Worm (Caenorhabditis elegans): ENCODE data around the gene Y17D7B.3.

Y17D7B.3 gene

ce11 chrV:18786694-18787093 lies at the start of gene Y17D7B.3:
Y17D7B.3 (minus strand) TSS chrV:18786794.
- TF ChIP-seq ceh-16 (tag; optimal IDR thresholded peaks at IDR 0.05) (no peak), lin-39 (tag; optimal IDR thresholded peaks at IDR 0.05) (no peak)

ce11 chrV:18827374-18827773 lies 40.8 kb upstream of the Y17D7B.3 start:
- no peak for TF ChIP-seq mab-5 (tag; optimal IDR thresholded peaks at IDR 0.05)
- TF ChIP-seq nhr-12 (tag; optimal IDR thresholded peaks at IDR 0.05): no peak

ce11 chrV:18826445-18826844 lies 39.9 kb upstream of the Y17D7B.3 start:
- TF ChIP-seq unc-62 (GFP tag; optimal IDR thresholded peaks at IDR 0.05): no peak
- TF ChIP-seq nhr-11 (tag; optimal IDR thresholded peaks at IDR 0.05): no peak
- TF ChIP-seq nhr-129 (tag; optimal IDR thresholded peaks at IDR 0.05): peak; percentile 8
- no peak for TF ChIP-seq dmd-4 (tag; optimal IDR thresholded peaks at IDR 0.05)
- TF ChIP-seq fos-1 (tag; optimal IDR thresholded peaks at IDR 0.05): peak; percentile 66
- TF ChIP-seq ztf-11 (tag; optimal IDR thresholded peaks at IDR 0.05): no peak

ce11 chrV:18821569-18821968 lies 35.0 kb upstream of the Y17D7B.3 start:
- TF ChIP-seq nhr-10 (tag; optimal IDR thresholded peaks at IDR 0.05) (no peak), dmd-4 (tag; optimal IDR thresholded peaks at IDR 0.05) (no peak), lin-11 (tag; optimal IDR thresholded peaks at IDR 0.05) (no peak)

- TF ChIP-seq unc-55 (GFP tag; optimal IDR thresholded peaks at IDR 0.05) (no peak), nhr-129 (tag; optimal IDR thresholded peaks at IDR 0.05) (no peak), aly-2 (tag; optimal IDR thresholded peaks at IDR 0.05) (no peak), unc-62 (GFP tag; optimal IDR thresholded peaks at IDR 0.05) (no peak), mbf-1 (tag; optimal IDR thresholded peaks at IDR 0.05) (no peak), dmd-4 (tag; optimal IDR thresholded peaks at IDR 0.05) (no peak), sma-9 (GFP tag; optimal IDR thresholded peaks at IDR 0.05) (no peak), sma-9 (tag; optimal IDR thresholded peaks at IDR 0.05) (no peak), sma-3 (GFP tag; optimal IDR thresholded peaks at IDR 0.05) (no peak), egl-27 (tag; optimal IDR thresholded peaks at IDR 0.05) (no peak), lin-13 (GFP tag; optimal IDR thresholded peaks at IDR 0.05) (no peak), peb-1 (tag; optimal IDR thresholded peaks at IDR 0.05) (no peak)
Measured at ce11 chrV:18819643-18820042, 33.0 kb upstream of the Y17D7B.3 start, which contains the start of gene ncs-5. ncs-5 (plus strand) TSS chrV:18819766.

- no peak for TF ChIP-seq crh-2 (tag; optimal IDR thresholded peaks at IDR 0.05)
Measured at ce11 chrV:18811360-18811759, 24.8 kb upstream of the Y17D7B.3 start, which contains the start of gene C54E10.7. C54E10.7 (plus strand) TSS chrV:18811660.

ce11 chrV:18810705-18811104 lies 24.1 kb upstream of the Y17D7B.3 start, which contains the start of gene C54E10.3:
C54E10.3 (plus strand) TSS chrV:18811005.
- no peak for TF ChIP-seq elt-3 (tag; optimal IDR thresholded peaks at IDR 0.05)
- TF ChIP-seq peb-1 (tag; optimal IDR thresholded peaks at IDR 0.05): no peak
- TF ChIP-seq alr-1 (tag; optimal IDR thresholded peaks at IDR 0.05): no peak
- TF ChIP-seq sma-9 (GFP tag; optimal IDR thresholded peaks at IDR 0.05): no peak
- no peak for TF ChIP-seq sma-9 (tag; optimal IDR thresholded peaks at IDR 0.05)

- TF ChIP-seq lin-11 (tag; optimal IDR thresholded peaks at IDR 0.05): peak; percentile 2
- no peak for TF ChIP-seq ztf-4 (tag; optimal IDR thresholded peaks at IDR 0.05)
- no peak for TF ChIP-seq nhr-11 (tag; optimal IDR thresholded peaks at IDR 0.05)
- TF ChIP-seq sma-9 (GFP tag; optimal IDR thresholded peaks at IDR 0.05): peak; percentile 13
- TF ChIP-seq sma-9 (tag; optimal IDR thresholded peaks at IDR 0.05): no peak
- no peak for TF ChIP-seq ZK546.5 (tag; optimal IDR thresholded peaks at IDR 0.05)
- peak; percentile 21 for TF ChIP-seq unc-55 (GFP tag; optimal IDR thresholded peaks at IDR 0.05)
- no peak for TF ChIP-seq ztf-11 (tag; optimal IDR thresholded peaks at IDR 0.05)
- TF ChIP-seq lsy-2 (tag; optimal IDR thresholded peaks at IDR 0.05): peak in 1 of 2 experiments; percentile 8
- no peak for TF ChIP-seq ama-1 (optimal IDR thresholded peaks at IDR 0.05)
- TF ChIP-seq elt-3 (tag; optimal IDR thresholded peaks at IDR 0.05): no peak
Measured at ce11 chrV:18808621-18809020, 22.0 kb upstream of the Y17D7B.3 start, which contains the start of gene C54E10.6. C54E10.6 (minus strand) TSS chrV:18808729.

All from whole organism, L2 larva.